Worm (Caenorhabditis elegans) whole organism, midembryonic: ENCODE results near the gene Y53C12B.7.

Source experiments
- T22C8.4 ChIP-seq: fragments of 200-800 bp; sonication (Bioruptor generic); IDR thresholded peaks from 2 replicates; pipeline ENCODE4 v1.3.6; 2022; ENCODE audit warnings: missing genetic modification characterization, missing compliant biosample characterization
- cog-1 ChIP-seq: sonication (generic microtip); optimal IDR thresholded peaks from 2 replicates; lab custom pipeline; 2016; ENCODE audit warnings: missing genetic modification characterization, missing compliant biosample characterization
- flt-1 ChIP-seq: fragments of 200-800 bp; sonication (Bioruptor generic); IDR thresholded peaks from 2 replicates; pipeline ENCODE4 v1.3.6; 2022; ENCODE audit warnings: missing genetic modification characterization, missing compliant biosample characterization
- klf-2 ChIP-seq: fragments of 200-800 bp; sonication (Bioruptor generic); conservative IDR thresholded peaks from 2 replicates; pipeline ENCODE4 v1.3.6; 2022; ENCODE audit warnings: missing genetic modification reagents, missing genetic modification characterization, missing compliant biosample characterization
- med-1 ChIP-seq: sonication (generic microtip); optimal IDR thresholded peaks from 2 replicates; lab custom pipeline; 2017; ENCODE audit warnings: missing genetic modification characterization, mild to moderate bottlenecking, missing compliant biosample characterization, antibody characterized with exemption, missing genetic modification reagents; ENCODE audit not compliant: insufficient read depth
- ref-1 ChIP-seq: fragments of 200-800 bp; sonication (Bioruptor generic); conservative IDR thresholded peaks from 2 replicates; pipeline ENCODE4 v1.3.6; 2022; ENCODE audit warnings: missing genetic modification reagents, missing genetic modification characterization, missing compliant biosample characterization
- tab-1 ChIP-seq: fragments of 200-800 bp; sonication (Bioruptor generic); IDR thresholded peaks from 2 replicates; pipeline ENCODE4 v1.3.6; 2022; ENCODE audit warnings: missing genetic modification characterization, missing compliant biosample characterization
- ztf-23 ChIP-seq: fragments of 200-800 bp; sonication (Bioruptor generic); IDR thresholded peaks from 2 replicates; pipeline ENCODE4 v1.3.6; 2022; ENCODE audit warnings: missing genetic modification reagents, missing genetic modification characterization, missing compliant biosample characterization
- ztf-29 ChIP-seq: fragments of 200-800 bp; sonication (Bioruptor generic); IDR thresholded peaks from 2 replicates; pipeline ENCODE4 v1.3.6; 2022; ENCODE audit warnings: missing genetic modification reagents, missing genetic modification characterization, missing compliant biosample characterization

The Y53C12B.7 gene

DNA sequence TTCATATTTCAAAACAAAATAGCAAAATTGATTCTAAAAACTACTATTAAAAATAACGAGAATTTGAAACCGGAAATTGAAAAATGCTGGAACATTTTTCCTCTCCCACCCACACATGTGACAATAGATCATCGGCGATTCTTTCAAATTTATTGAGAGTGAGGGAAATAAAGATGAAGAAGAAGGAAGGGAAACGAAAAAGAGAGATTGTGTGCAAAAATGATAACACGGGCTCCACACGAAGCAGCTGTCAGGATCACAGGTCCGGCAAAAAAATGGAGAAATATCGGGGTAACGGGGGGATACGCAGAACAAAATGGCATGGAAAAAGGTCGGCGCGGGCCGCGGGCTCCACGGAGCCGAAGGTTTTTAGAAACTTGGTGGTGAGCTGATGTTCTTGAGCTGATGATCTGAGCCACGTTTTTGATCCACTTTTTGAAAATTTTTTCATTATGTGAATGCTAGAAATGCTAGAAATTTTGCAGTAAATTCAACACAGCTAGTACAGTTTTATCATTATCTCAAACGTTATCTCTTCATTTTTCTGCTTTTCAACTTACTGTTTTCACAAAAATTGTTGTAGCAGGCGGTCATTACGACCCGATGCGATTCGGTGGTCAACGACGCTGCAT, 4.7 kb upstream of the Y53C12B.7 start, which contains the start of gene shk-1:
Gene shk-1, plus strand, starts transcription at position 582 of the 632 bp plus-strand sequence.
- no peak for TF ChIP-seq klf-2
- no peak for TF ChIP-seq T22C8.4 (GFP tag; lab: Robert Waterston, UW)
- no peak for TF ChIP-seq tab-1
- no peak for TF ChIP-seq flt-1 (GFP tag; lab: Robert Waterston, UW)
- TF ChIP-seq ref-1 (GFP tag; lab: Robert Waterston, UW): no peak
- TF ChIP-seq ztf-23: no peak
- no peak for TF ChIP-seq med-1 (GFP tag; lab: Kevin White, UChicago)
- no peak for TF ChIP-seq cog-1 (tag; lab: Kevin White, UChicago)
- TF ChIP-seq ztf-29 (GFP tag; lab: Robert Waterston, UW): no peak

DNA sequence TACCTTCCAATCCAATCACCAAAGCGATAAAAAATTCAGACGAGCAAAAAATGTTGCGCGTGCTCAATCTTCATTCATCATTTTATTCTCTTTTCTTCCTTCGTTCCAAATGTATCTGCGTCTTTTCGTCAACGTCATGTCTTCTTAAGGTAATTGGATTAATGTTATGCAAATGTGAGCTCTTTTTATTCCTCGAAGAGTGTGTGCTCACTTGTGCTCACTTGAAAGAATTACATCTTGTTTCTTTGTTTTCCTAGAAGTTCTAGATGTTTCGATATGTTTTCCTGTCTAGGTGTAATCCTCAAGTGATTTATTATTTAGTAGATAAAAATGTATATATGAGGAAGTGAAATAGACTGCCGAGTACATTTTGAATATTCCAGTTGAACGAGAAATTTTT, 2.4 kb upstream of the Y53C12B.7 start:
- TF ChIP-seq T22C8.4 (GFP tag; lab: Robert Waterston, UW) (no peak), cog-1 (tag; lab: Kevin White, UChicago) (no peak), tab-1 (no peak), med-1 (GFP tag; lab: Kevin White, UChicago) (no peak), ref-1 (GFP tag; lab: Robert Waterston, UW) (no peak), klf-2 (no peak), ztf-23 (no peak), flt-1 (GFP tag; lab: Robert Waterston, UW) (no peak)

DNA sequence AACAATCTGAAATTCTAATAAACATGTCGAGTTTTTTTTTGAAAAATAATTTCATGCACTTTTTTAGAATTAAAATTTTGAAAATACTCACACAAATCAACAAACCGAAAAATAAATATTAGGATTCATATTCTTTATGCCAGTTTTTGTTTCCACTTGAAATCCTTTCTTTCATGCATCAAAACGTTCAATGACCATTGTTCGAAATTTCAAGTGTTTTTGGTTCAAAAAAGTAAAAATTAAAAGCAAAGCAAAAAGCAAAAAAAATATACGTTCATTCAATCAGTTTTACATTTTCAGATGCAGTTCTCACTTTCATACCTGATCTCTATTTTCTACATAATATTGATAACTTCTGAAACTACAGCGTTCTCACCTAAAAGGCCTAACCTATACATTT, 712 bp upstream of the Y53C12B.7 start, which contains the start of gene ZK1321.1:
Gene ZK1321.1, plus strand, starts transcription at position 301 of the 400 bp plus-strand sequence.
- TF ChIP-seq ztf-29 (GFP tag; lab: Robert Waterston, UW) (no peak), ztf-23 (no peak)

DNA sequence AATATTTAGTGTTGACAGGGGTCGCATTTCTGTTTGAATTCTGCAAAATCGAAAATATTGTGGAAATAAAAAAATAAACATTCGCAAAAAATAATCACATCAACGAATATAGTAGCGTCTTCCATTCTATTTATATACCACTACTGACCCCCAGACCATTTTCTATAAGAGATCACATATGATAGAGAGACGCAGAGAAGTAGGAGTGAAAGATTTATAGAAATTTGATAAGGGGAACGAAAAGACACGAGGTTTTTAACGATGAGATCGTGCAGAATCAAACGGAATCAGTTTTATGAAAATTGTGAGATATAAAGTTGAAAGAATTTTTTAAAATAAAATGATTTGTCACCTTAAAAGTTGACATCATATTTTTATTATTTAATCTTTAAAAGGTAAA, 740 bp downstream of the Y53C12B.7 start:
- TF ChIP-seq ztf-23 (no peak), flt-1 (GFP tag; lab: Robert Waterston, UW) (no peak), klf-2 (no peak), tab-1 (no peak), cog-1 (tag; lab: Kevin White, UChicago) (no peak), ref-1 (GFP tag; lab: Robert Waterston, UW) (no peak), T22C8.4 (GFP tag; lab: Robert Waterston, UW) (no peak), med-1 (GFP tag; lab: Kevin White, UChicago) (no peak), ztf-29 (GFP tag; lab: Robert Waterston, UW) (no peak)

DNA sequence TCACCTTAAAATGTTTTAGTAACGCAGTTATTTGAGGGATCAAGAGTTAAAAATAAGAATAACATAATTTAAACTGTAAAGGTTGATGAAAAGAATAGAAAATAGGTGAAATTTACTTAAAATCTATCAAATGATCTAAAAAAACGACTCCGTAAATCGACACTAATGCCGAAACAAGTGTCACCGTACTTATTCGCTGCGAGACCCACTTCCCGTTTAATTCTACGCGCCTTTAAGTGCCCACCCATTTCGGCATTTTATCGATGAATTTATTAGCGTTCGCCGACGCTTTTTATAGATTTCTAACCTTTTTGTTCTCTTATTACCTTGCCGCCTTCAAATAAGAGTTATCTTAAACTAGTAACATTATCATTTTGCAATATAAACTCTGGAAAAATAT, 6.9 kb downstream of the Y53C12B.7 start, which contains the start of the genes Y53C12B.1 and nos-3:
Gene Y53C12B.1, minus strand, starts transcription at position 10 of the 400 bp plus-strand sequence.
Gene nos-3, plus strand, starts transcription at position 248 of the 400 bp plus-strand sequence.
- TF ChIP-seq med-1 (GFP tag; lab: Kevin White, UChicago) (no peak), ztf-29 (GFP tag; lab: Robert Waterston, UW) (no peak), tab-1 (no peak), ref-1 (GFP tag; lab: Robert Waterston, UW) (no peak), klf-2 (no peak), flt-1 (GFP tag; lab: Robert Waterston, UW) (0 out of 2 replicates have a peak, but pooled peaks have one; percentile 11), ztf-23 (no peak), T22C8.4 (GFP tag; lab: Robert Waterston, UW) (no peak), cog-1 (tag; lab: Kevin White, UChicago) (peak; percentile 83)

ce11 chrII:9742784-9743183, 10.2 kb downstream of the Y53C12B.7 start, which contains the start of gene pno-1:
pno-1 (minus strand) TSS chrII:9742884.
- TF ChIP-seq T22C8.4 (GFP tag; lab: Robert Waterston, UW): no peak
- TF ChIP-seq flt-1 (GFP tag; lab: Robert Waterston, UW): no peak
- no peak for TF ChIP-seq ref-1 (GFP tag; lab: Robert Waterston, UW)
- no peak for TF ChIP-seq ztf-23
- TF ChIP-seq ztf-29 (GFP tag; lab: Robert Waterston, UW): no peak
- no peak for TF ChIP-seq cog-1 (tag; lab: Kevin White, UChicago)
- TF ChIP-seq med-1 (GFP tag; lab: Kevin White, UChicago): no peak
- no peak for TF ChIP-seq tab-1

ce11 chrII:9741400-9741799, 11.6 kb downstream of the Y53C12B.7 start:
- TF ChIP-seq med-1 (GFP tag; lab: Kevin White, UChicago) (no peak), ref-1 (GFP tag; lab: Robert Waterston, UW) (no peak), tab-1 (no peak), klf-2 (no peak), ztf-29 (GFP tag; lab: Robert Waterston, UW) (no peak), ztf-23 (no peak)

DNA sequence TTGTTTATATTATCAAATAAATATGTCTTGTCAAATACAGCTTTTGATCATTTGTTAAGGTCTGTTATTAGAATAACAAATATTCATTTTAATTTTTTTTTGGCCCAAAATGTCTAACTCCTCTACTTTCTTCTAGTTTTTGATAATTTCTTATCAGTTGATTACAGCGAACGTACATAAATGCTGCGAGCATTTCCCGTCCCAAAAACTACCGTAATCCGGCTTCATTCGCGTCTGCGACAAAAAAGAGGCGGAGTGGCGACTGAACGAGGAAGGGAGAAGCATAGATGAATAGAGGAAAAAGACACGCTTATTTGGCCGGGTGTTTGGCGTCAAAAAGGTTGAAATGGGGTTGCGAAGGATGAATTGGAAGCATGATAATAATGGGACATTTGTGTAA, 12.5 kb downstream of the Y53C12B.7 start:
- TF ChIP-seq cog-1 (tag; lab: Kevin White, UChicago): no peak
- TF ChIP-seq ref-1 (GFP tag; lab: Robert Waterston, UW): no peak
- TF ChIP-seq klf-2: no peak
- TF ChIP-seq med-1 (GFP tag; lab: Kevin White, UChicago): no peak
- TF ChIP-seq T22C8.4 (GFP tag; lab: Robert Waterston, UW): no peak
- TF ChIP-seq flt-1 (GFP tag; lab: Robert Waterston, UW): no peak
- no peak for TF ChIP-seq tab-1
- TF ChIP-seq ztf-29 (GFP tag; lab: Robert Waterston, UW): no peak
- no peak for TF ChIP-seq ztf-23

ce11 chrII:9738820-9739219, 14.2 kb downstream of the Y53C12B.7 start:
- TF ChIP-seq T22C8.4 (GFP tag; lab: Robert Waterston, UW) (no peak), ref-1 (GFP tag; lab: Robert Waterston, UW) (no peak), flt-1 (GFP tag; lab: Robert Waterston, UW) (no peak), ztf-23 (no peak)

ce11 chrII:9735785-9736184, 17.2 kb downstream of the Y53C12B.7 start:
- TF ChIP-seq klf-2 (no peak), ztf-23 (no peak), ztf-29 (GFP tag; lab: Robert Waterston, UW) (no peak), flt-1 (GFP tag; lab: Robert Waterston, UW) (no peak), med-1 (GFP tag; lab: Kevin White, UChicago) (no peak), T22C8.4 (GFP tag; lab: Robert Waterston, UW) (no peak), tab-1 (no peak), ref-1 (GFP tag; lab: Robert Waterston, UW) (no peak), cog-1 (tag; lab: Kevin White, UChicago) (no peak)
